Worm (Caenorhabditis elegans) whole organism, L3 larva: ENCODE measurements around the gene R05H5.4.

ENCODE experiments used
- mdl-1 ChIP-seq: fragments of 150-350 bp; optimal IDR thresholded peaks from 2 replicates; lab custom pipeline; 2014; ENCODE audit warnings: missing biosample characterization, missing genetic modification characterization
- pqm-1 ChIP-seq: fragments of 150-350 bp; optimal IDR thresholded peaks from 2 replicates; lab custom pipeline; 2017; ENCODE audit warnings: missing biosample characterization, missing genetic modification characterization, inconsistent platforms

DNA sequence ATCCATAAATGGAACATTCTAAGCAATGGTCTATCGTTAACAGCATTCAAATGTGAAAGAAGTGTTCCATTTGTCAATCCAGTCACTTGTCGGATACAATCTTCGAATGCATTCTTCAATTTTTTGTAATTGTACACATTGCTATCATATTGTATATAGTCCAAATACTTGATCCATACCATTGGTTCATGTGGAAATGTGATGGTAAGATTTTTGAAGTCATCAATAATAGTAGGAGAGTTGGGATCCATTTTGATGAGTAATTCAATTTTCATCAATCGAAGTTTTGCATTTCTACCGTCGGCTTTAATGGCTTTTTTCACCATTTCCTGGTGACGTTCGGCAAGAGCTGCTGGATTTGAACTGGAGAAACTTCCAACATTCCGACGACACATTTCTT is 45.8 kb upstream of the R05H5.4 start:
- TF ChIP-seq mdl-1 (tag; lab: Kevin White, UChicago) (no peak), pqm-1 (no peak)
